Worm (Caenorhabditis elegans) whole organism, early embryonic: ENCODE results near the gene arrd-5.

Experiments
- aly-1 ChIP-seq: sonication (generic microtip); optimal IDR thresholded peaks from 2 replicates; lab custom pipeline; 2016; ENCODE audit warnings: missing genetic modification characterization, missing compliant biosample characterization
- ama-1 ChIP-seq: fragments of 150-350 bp; optimal IDR thresholded peaks from 2 replicates; lab custom pipeline; 2014
- ceh-13 ChIP-seq: fragments of 200-800 bp; sonication (Bioruptor generic); optimal IDR thresholded peaks from 2 replicates; lab custom pipeline; 2018; ENCODE audit warnings: mild to moderate bottlenecking, missing genetic modification characterization, missing compliant biosample characterization
- ceh-36 ChIP-seq: sonication (generic microtip); optimal IDR thresholded peaks from 2 replicates; lab custom pipeline; 2016; ENCODE audit warnings: missing genetic modification characterization, inconsistent platforms, missing compliant biosample characterization
- ets-7 ChIP-seq: sonication (generic microtip); optimal IDR thresholded peaks from 2 replicates; lab custom pipeline; 2016; ENCODE audit warnings: missing genotype, missing genetic modification characterization, missing compliant biosample characterization
- hmbx-1 ChIP-seq: sonication (generic microtip); optimal IDR thresholded peaks from 2 replicates; lab custom pipeline; 2016; ENCODE audit warnings: mild to moderate bottlenecking, missing genetic modification characterization, missing compliant biosample characterization
- hmg-4 ChIP-seq: fragments of 200-800 bp; sonication (Bioruptor generic); optimal IDR thresholded peaks from 2 replicates; lab custom pipeline; 2018; ENCODE audit warnings: mild to moderate bottlenecking, missing genetic modification characterization, missing compliant biosample characterization
- hnd-1 ChIP-seq: sonication (generic microtip); optimal IDR thresholded peaks from 2 replicates; lab custom pipeline; 2016; ENCODE audit warnings: missing genetic modification characterization, missing compliant biosample characterization
- pes-1 ChIP-seq: fragments of 200-800 bp; sonication (Bioruptor generic); IDR thresholded peaks from 2 replicates; pipeline ENCODE4 v1.3.6; 2022; ENCODE audit warnings: missing genetic modification reagents, missing genetic modification characterization, missing compliant biosample characterization
- scrt-1 ChIP-seq: fragments of 200-800 bp; sonication (Bioruptor generic); IDR thresholded peaks from 2 replicates; pipeline ENCODE4 v1.3.6; 2022; ENCODE audit warnings: missing genetic modification characterization, missing compliant biosample characterization
- tbx-11 ChIP-seq: fragments of 200-800 bp; sonication (Bioruptor generic); IDR thresholded peaks from 2 replicates; pipeline ENCODE4 v1.3.6; 2022; ENCODE audit warnings: missing genetic modification characterization, missing compliant biosample characterization
- tra-4 ChIP-seq: sonication (generic microtip); optimal IDR thresholded peaks from 2 replicates; lab custom pipeline; 2017; ENCODE audit warnings: missing genetic modification characterization, missing compliant biosample characterization

- TF ChIP-seq ceh-13 (GFP tag; lab: Kevin White, UChicago) (no peak), pes-1 (GFP tag; lab: Robert Waterston, UW) (no peak), ama-1 (no peak), hmg-4 (GFP tag; lab: Kevin White, UChicago) (no peak), aly-1 (tag; lab: Kevin White, UChicago) (no peak), ets-7 (tag; lab: Kevin White, UChicago) (no peak), tbx-11 (GFP tag; lab: Robert Waterston, UW) (no peak), ceh-36 (no peak), hnd-1 (tag; lab: Kevin White, UChicago) (no peak), scrt-1 (GFP tag; lab: Robert Waterston, UW) (no peak), hmbx-1 (tag; lab: Kevin White, UChicago) (no peak), tra-4 (tag; lab: Kevin White, UChicago) (no peak)
These were observed 5.9 kb upstream of the arrd-5 start, which contains the start of gene ZK938.1 for ce11 chrII:9829108-9829507.
